Fruit fly (Drosophila melanogaster): Measurements from ENCODE around the gene Acox3.

- no peak for TF ChIP-seq gem (tag; optimal IDR thresholded peaks at IDR 0.05)
- TF ChIP-seq ro (GFP tag; IDR thresholded peaks at IDR 0.05): no peak
- TF ChIP-seq CG9876 (GFP tag; optimal IDR thresholded peaks at IDR 0.05): no peak
- no peak for TF ChIP-seq BtbVII (GFP tag; optimal IDR thresholded peaks at IDR 0.05)
- TF ChIP-seq mirr (GFP tag; optimal IDR thresholded peaks at IDR 0.05): no peak
- TF ChIP-seq CG4617 (GFP tag; optimal IDR thresholded peaks at IDR 0.05; ENCODE audit: borderline replicate concordance): no peak
- no peak for TF ChIP-seq ssp (GFP tag; IDR thresholded peaks at IDR 0.05)
- no peak for TF ChIP-seq her (GFP tag; optimal IDR thresholded peaks at IDR 0.05)
- TF ChIP-seq crol (GFP tag; IDR thresholded peaks at IDR 0.05): no peak
- no peak for TF ChIP-seq exex (tag; optimal IDR thresholded peaks at IDR 0.05)
- TF ChIP-seq ttk (GFP tag; IDR thresholded peaks at IDR 0.05): no peak
These were observed 26.7 kb downstream of the Acox3 start for dm6 chr2L:6421495-6421894.

Data from whole organism, embryonic.